Worm (Caenorhabditis elegans) whole organism, young adult: Measurements from ENCODE around the gene lmd-3.

ENCODE experiments used
- B0261.1 ChIP-seq: sonication (generic microtip); optimal IDR thresholded peaks from 2 replicates; lab custom pipeline; 2016; ENCODE audit warnings: mild to moderate bottlenecking, missing genetic modification characterization, moderate library complexity, missing compliant biosample characterization
- B0336.3 ChIP-seq: fragments of 200-800 bp; sonication (Bioruptor generic); IDR thresholded peaks from 2 replicates; pipeline ENCODE4 v1.3.6; 2022; ENCODE audit warnings: missing genetic modification characterization, missing compliant biosample characterization
- F23B12.7 ChIP-seq: sonication (generic microtip); optimal IDR thresholded peaks from 2 replicates; lab custom pipeline; 2017; ENCODE audit warnings: missing genetic modification characterization, mild to moderate bottlenecking, missing compliant biosample characterization, antibody characterized with exemption, moderate library complexity; ENCODE audit not compliant: insufficient read depth
- F37B4.10 ChIP-seq: fragments of 200-800 bp; sonication (Bioruptor generic); IDR thresholded peaks from 2 replicates; pipeline ENCODE4 v1.3.6; 2022; ENCODE audit warnings: missing genetic modification characterization, missing compliant biosample characterization
- K11D2.4 ChIP-seq: fragments of 200-800 bp; sonication (Bioruptor generic); IDR thresholded peaks from 2 replicates; pipeline ENCODE4 v1.3.6; 2022; ENCODE audit warnings: missing genetic modification reagents, missing genetic modification characterization, missing compliant biosample characterization
- K12H6.12 ChIP-seq: fragments of 200-800 bp; sonication (Bioruptor generic); optimal IDR thresholded peaks from 2 replicates; lab custom pipeline; 2018; ENCODE audit warnings: mild to moderate bottlenecking, missing genetic modification characterization, missing compliant biosample characterization
- Y53G8AR.9 ChIP-seq: fragments of 200-800 bp; sonication (Bioruptor generic); conservative IDR thresholded peaks from 2 replicates; pipeline ENCODE4 v1.3.6; 2022; ENCODE audit warnings: missing genetic modification reagents, missing genetic modification characterization, missing compliant biosample characterization
- Y56A3A.18 ChIP-seq: fragments of 200-800 bp; sonication (Bioruptor generic); IDR thresholded peaks from 2 replicates; pipeline ENCODE4 v1.3.6; 2022; ENCODE audit warnings: missing genetic modification reagents, missing genetic modification characterization, missing compliant biosample characterization
- Y67H2A.10 ChIP-seq: fragments of 200-800 bp; sonication (Bioruptor generic); conservative IDR thresholded peaks from 2 replicates; pipeline ENCODE4 v1.3.6; 2022; ENCODE audit warnings: missing genetic modification reagents, missing genetic modification characterization, missing compliant biosample characterization
- atf-7 ChIP-seq: sonication (generic microtip); optimal IDR thresholded peaks from 2 replicates; lab custom pipeline; 2017; ENCODE audit warnings: mild to moderate bottlenecking, missing genetic modification characterization, missing compliant biosample characterization
- attf-6 ChIP-seq: fragments of 200-800 bp; sonication (Bioruptor generic); IDR thresholded peaks from 2 replicates; pipeline ENCODE4 v1.3.6; 2022; ENCODE audit warnings: missing genetic modification reagents, missing genetic modification characterization, missing compliant biosample characterization
- bed-1 ChIP-seq: fragments of 200-800 bp; sonication (Bioruptor generic); IDR thresholded peaks from 2 replicates; pipeline ENCODE4 v1.3.6; 2022; ENCODE audit warnings: missing genetic modification reagents, missing genetic modification characterization, missing compliant biosample characterization
- ccch-3 ChIP-seq: fragments of 200-800 bp; sonication (Bioruptor generic); optimal IDR thresholded peaks from 2 replicates; lab custom pipeline; 2018; ENCODE audit warnings: mild to moderate bottlenecking, missing genetic modification characterization, missing compliant biosample characterization
- cebp-2 ChIP-seq: fragments of 200-800 bp; sonication (Bioruptor generic); IDR thresholded peaks from 2 replicates; pipeline ENCODE4 v1.3.6; 2022; ENCODE audit warnings: missing genetic modification characterization, missing compliant biosample characterization
- ceh-40 ChIP-seq: fragments of 200-800 bp; sonication (Bioruptor generic); IDR thresholded peaks from 2 replicates; pipeline ENCODE4 v1.3.6; 2022; ENCODE audit warnings: missing genetic modification characterization, missing compliant biosample characterization
- ceh-91 ChIP-seq: fragments of 200-800 bp; sonication (Bioruptor generic); IDR thresholded peaks from 2 replicates; pipeline ENCODE4 v1.3.6; 2022; ENCODE audit warnings: missing genetic modification reagents, missing genetic modification characterization, missing compliant biosample characterization
- dpl-1 ChIP-seq: fragments of 150-350 bp; optimal IDR thresholded peaks from 2 replicates; lab custom pipeline; 2014; ENCODE audit warnings: missing biosample characterization, missing genetic modification reagents, missing genetic modification characterization
- ets-4 ChIP-seq: fragments of 200-800 bp; sonication (Bioruptor generic); optimal IDR thresholded peaks from 2 replicates; lab custom pipeline; 2018; ENCODE audit warnings: mild to moderate bottlenecking, missing genetic modification characterization, missing compliant biosample characterization
- hlh-26 ChIP-seq: fragments of 200-800 bp; sonication (Bioruptor generic); conservative IDR thresholded peaks from 2 replicates; pipeline ENCODE4 v1.3.6; 2022; ENCODE audit warnings: missing genetic modification reagents, missing genetic modification characterization, missing compliant biosample characterization
- let-526 ChIP-seq: fragments of 200-800 bp; sonication (Bioruptor generic); IDR thresholded peaks from 2 replicates; pipeline ENCODE4 v1.3.6; 2022; ENCODE audit warnings: missing genetic modification reagents, missing genetic modification characterization, missing compliant biosample characterization
- nfya-2 ChIP-seq: fragments of 200-800 bp; sonication (Bioruptor generic); IDR thresholded peaks from 2 replicates; pipeline ENCODE4 v1.3.6; 2022; ENCODE audit warnings: missing genetic modification reagents, missing genetic modification characterization, missing compliant biosample characterization
- nhr-80 ChIP-seq: sonication (generic microtip); optimal IDR thresholded peaks from 2 replicates; lab custom pipeline; 2016; ENCODE audit warnings: missing genetic modification characterization, missing compliant biosample characterization
- nhr-90 ChIP-seq: sonication (generic microtip); optimal IDR thresholded peaks from 2 replicates; lab custom pipeline; 2016; ENCODE audit warnings: missing genotype, mild to moderate bottlenecking, missing genetic modification characterization, missing compliant biosample characterization
- tbp1 ChIP-seq: fragments of 200-800 bp; sonication (Bioruptor generic); optimal IDR thresholded peaks from 2 replicates; lab custom pipeline; 2018; ENCODE audit warnings: mild to moderate bottlenecking, missing genetic modification characterization, missing compliant biosample characterization
- tbx-9 ChIP-seq: sonication (generic microtip); optimal IDR thresholded peaks from 2 replicates; lab custom pipeline; 2016; ENCODE audit warnings: borderline replicate concordance, missing genetic modification characterization, inconsistent platforms, missing compliant biosample characterization
- tlf-1 ChIP-seq: fragments of 200-800 bp; sonication (Bioruptor generic); optimal IDR thresholded peaks from 2 replicates; lab custom pipeline; 2018; ENCODE audit warnings: mild to moderate bottlenecking, missing genetic modification characterization, missing compliant biosample characterization
- unc-130 ChIP-seq: sonication (generic microtip); optimal IDR thresholded peaks from 2 replicates; lab custom pipeline; 2016; ENCODE audit warnings: missing genetic modification reagents, missing genetic modification characterization, missing compliant biosample characterization
- xnd-1 ChIP-seq: sonication (generic microtip); optimal IDR thresholded peaks from 2 replicates; lab custom pipeline; 2016; ENCODE audit warnings: missing genotype, missing genetic modification reagents, missing genetic modification characterization, missing compliant biosample characterization
- ztf-18 ChIP-seq: sonication (generic microtip); optimal IDR thresholded peaks from 2 replicates; lab custom pipeline; 2016; ENCODE audit warnings: missing genotype, mild to moderate bottlenecking, missing genetic modification characterization, missing compliant biosample characterization
- ztf-26 ChIP-seq: sonication (generic microtip); optimal IDR thresholded peaks from 2 replicates; lab custom pipeline; 2017; ENCODE audit warnings: missing genetic modification characterization, missing compliant biosample characterization
- ztf-3 ChIP-seq: fragments of 200-800 bp; sonication (Bioruptor generic); optimal IDR thresholded peaks from 2 replicates; lab custom pipeline; 2018; ENCODE audit warnings: mild to moderate bottlenecking, missing genetic modification characterization, missing compliant biosample characterization

Gene lmd-3

ce11 chrV:8385879-8386530 lies 58.6 kb downstream of the lmd-3 start, which contains the start of gene hsp-17:
hsp-17 (minus strand) TSS chrV:8385929.
- TF ChIP-seq nhr-80 (tag; lab: Kevin White, UChicago) (peak; percentile 25), ztf-26 (tag; lab: Kevin White, UChicago) (no peak), hlh-26 (GFP tag; lab: Robert Waterston, UW) (no peak)

DNA sequence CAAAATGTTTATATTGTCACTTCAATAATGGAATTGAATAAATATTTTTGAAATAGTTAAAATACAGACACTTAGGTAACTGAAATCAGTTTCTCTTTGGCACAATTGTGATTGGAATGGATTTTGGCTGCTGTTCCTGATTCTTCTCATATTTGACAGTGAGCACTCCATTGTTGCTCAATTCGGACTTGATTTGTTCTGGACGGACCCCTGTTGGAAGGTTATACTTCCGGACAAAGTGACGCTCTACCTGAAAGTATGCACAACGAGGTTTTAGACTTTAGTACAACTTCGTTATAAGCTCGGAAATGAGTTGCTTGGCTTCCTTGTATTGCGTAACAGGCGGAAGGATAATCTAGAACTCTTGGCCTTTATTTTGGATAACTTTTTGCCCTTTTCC lies 59.8 kb downstream of the lmd-3 start:
- TF ChIP-seq B0336.3 (GFP tag; lab: Robert Waterston, UW) (peak; percentile 57; the same call in 1 of the 2 replicates), K11D2.4 (no peak), nhr-90 (peak; percentile 70), let-526 (GFP tag; lab: Robert Waterston, UW) (no peak), dpl-1 (no peak), nfya-2 (GFP tag; lab: Robert Waterston, UW) (no peak), bed-1 (GFP tag; lab: Robert Waterston, UW) (0 out of 2 replicates have a peak, but pooled peaks have one; percentile 6), Y56A3A.18 (GFP tag; lab: Robert Waterston, UW) (peak; percentile 30; the same call in 1 of the 2 replicates), Y53G8AR.9 (peak; percentile 68; the same call in 1 of the 2 replicates), ceh-40 (GFP tag; lab: Robert Waterston, UW) (peak; percentile 6; the same call in 1 of the 2 replicates), cebp-2 (GFP tag; lab: Robert Waterston, UW) (0 out of 2 replicates have a peak, but pooled peaks have one; percentile 23)

DNA sequence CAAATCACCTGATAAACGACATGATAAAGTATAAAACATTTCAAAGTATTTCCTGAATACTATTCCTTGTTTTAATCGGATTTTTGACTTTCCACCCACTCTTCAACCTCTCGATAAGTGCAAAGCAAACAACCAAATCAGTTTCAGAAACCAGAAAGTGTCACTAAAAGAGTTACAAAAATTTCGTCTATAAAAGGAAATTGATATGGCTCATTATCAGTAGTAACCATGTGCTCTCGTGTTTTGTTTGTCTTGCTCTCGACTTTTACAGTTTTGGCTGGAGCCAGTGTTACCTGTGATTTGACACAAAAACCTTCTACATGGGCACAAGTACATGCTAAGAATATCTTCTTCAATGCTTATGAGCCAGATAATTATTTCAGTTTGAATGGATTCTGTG lies 60.9 kb downstream of the lmd-3 start, which contains the start of gene F52E1.14:
Gene F52E1.14 (plus strand): TSS at position 207 of the 400 bp plus-strand sequence.
- TF ChIP-seq atf-7 (tag; lab: Kevin White, UChicago) (peak; percentile 37), K12H6.12 (tag; lab: Kevin White, UChicago) (no peak), nhr-80 (tag; lab: Kevin White, UChicago) (peak; percentile 74), tbp1 (GFP tag; lab: Kevin White, UChicago) (peak; percentile 0)

DNA sequence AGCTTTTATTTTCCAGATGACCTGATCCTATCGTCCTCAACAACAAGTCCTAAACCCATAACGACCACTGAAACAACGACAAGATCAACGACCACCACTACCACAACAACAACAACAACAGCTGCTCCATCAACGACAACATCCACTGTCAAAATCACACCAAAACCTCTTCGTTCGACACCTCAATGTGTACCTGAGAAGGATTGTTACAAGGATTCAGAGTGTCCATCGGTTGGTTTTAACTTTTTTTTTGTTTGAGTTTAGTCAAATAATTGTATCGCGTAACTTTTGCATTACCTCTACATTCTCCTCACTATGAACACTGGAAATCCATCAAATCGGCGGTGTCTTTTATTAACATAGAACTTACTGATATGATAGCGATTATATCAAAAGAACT lies 64.5 kb downstream of the lmd-3 start:
- TF ChIP-seq unc-130 (no peak), attf-6 (no peak), tbx-9 (no peak), ccch-3 (no peak), ets-4 (GFP tag; lab: Kevin White, UChicago) (no peak), F37B4.10 (no peak), ztf-3 (GFP tag; lab: Kevin White, UChicago) (no peak), xnd-1 (tag; lab: Kevin White, UChicago) (no peak), ceh-91 (GFP tag; lab: Robert Waterston, UW) (no peak), Y56A3A.18 (GFP tag; lab: Robert Waterston, UW) (no peak), ztf-18 (no peak)

DNA sequence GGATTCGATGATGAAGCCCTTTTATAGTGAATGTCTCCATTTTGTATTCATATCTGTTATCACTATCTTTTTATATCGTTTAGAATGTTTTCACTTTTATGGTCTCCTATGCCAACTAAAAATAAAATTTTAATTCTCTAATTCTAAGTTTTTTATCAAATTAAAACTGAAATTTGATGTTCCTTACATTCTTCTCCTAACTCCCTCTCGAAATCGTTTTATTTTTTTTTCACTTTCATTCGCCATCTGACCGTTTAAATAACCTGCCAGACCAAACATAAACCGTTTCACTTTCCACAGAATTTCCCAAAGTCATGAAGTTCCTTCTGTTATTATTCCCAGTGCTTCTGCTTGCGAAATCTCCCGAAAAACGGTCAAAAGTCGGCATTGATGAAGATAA lies 65.4 kb downstream of the lmd-3 start, which contains the start of gene F52E1.5:
Gene F52E1.5 (plus strand): TSS at position 301 of the 400 bp plus-strand sequence.
- no peak for TF ChIP-seq F23B12.7 (tag; lab: Kevin White, UChicago)
- TF ChIP-seq B0261.1 (tag; lab: Kevin White, UChicago) = no peak
- no peak for TF ChIP-seq tlf-1 (GFP tag; lab: Kevin White, UChicago)
- no peak for TF ChIP-seq ztf-26 (tag; lab: Kevin White, UChicago)
- no peak for TF ChIP-seq Y67H2A.10 (GFP tag; lab: Robert Waterston, UW)
- TF ChIP-seq let-526 (GFP tag; lab: Robert Waterston, UW) = no peak
